Fruit fly (Drosophila melanogaster) whole organism, prepupa: ENCODE data around the gene CG6765.

Experiments used
- CG10631 ChIP-seq: fragments of 200-800 bp; sonication (Bioruptor generic); optimal IDR thresholded peaks from 2 replicates; lab custom pipeline; 2016; ENCODE audit warnings: missing biosample characterization, missing genetic modification characterization
- CG11902 ChIP-seq: fragments of 200-800 bp; sonication (Bioruptor generic); optimal IDR thresholded peaks from 3 replicates; lab custom pipeline; 2016; ENCODE audit warnings: missing biosample characterization, missing genetic modification characterization
- CG15336 ChIP-seq: fragments of 200-800 bp; sonication (Bioruptor generic); IDR thresholded peaks from 2 replicates; pipeline ENCODE4 v1.3.6; 2022; ENCODE audit warnings: missing biosample characterization, missing genetic modification characterization
- CG16779 ChIP-seq: fragments of 200-800 bp; sonication (Bioruptor generic); optimal IDR thresholded peaks from 3 replicates; lab custom pipeline; 2017; ENCODE audit warnings: missing biosample characterization, mild to moderate bottlenecking, missing genetic modification characterization
- CG31627 ChIP-seq: fragments of 200-800 bp; sonication (Bioruptor generic); optimal IDR thresholded peaks from 3 replicates; lab custom pipeline; 2016; ENCODE audit warnings: missing biosample characterization, missing genetic modification characterization
- CG32006 ChIP-seq: fragments of 200-800 bp; sonication (Bioruptor generic); optimal IDR thresholded peaks from 3 replicates; lab custom pipeline; 2017; ENCODE audit warnings: missing biosample characterization, mild to moderate bottlenecking, missing genetic modification characterization
- CG34406 ChIP-seq: fragments of 200-800 bp; sonication (Bioruptor generic); optimal IDR thresholded peaks from 3 replicates; lab custom pipeline; 2016; ENCODE audit warnings: missing biosample characterization, missing genetic modification characterization
- CG4318 ChIP-seq: fragments of 200-800 bp; sonication (Bioruptor generic); optimal IDR thresholded peaks from 3 replicates; lab custom pipeline; 2017; ENCODE audit warnings: missing biosample characterization, mild to moderate bottlenecking, missing genetic modification characterization
- CG6276 ChIP-seq: fragments of 200-800 bp; sonication (Bioruptor generic); optimal IDR thresholded peaks from 2 replicates; lab custom pipeline; 2017; ENCODE audit warnings: missing biosample characterization, mild to moderate bottlenecking, missing genetic modification characterization
- CG6808 ChIP-seq: fragments of 200-800 bp; sonication (Bioruptor generic); optimal IDR thresholded peaks from 3 replicates; lab custom pipeline; 2017; ENCODE audit warnings: missing biosample characterization, missing genetic modification characterization, mild to moderate bottlenecking, moderate library complexity, missing genetic modification reagents
- CG7368 ChIP-seq: fragments of 200-800 bp; sonication (Bioruptor generic); optimal IDR thresholded peaks from 3 replicates; lab custom pipeline; 2016; ENCODE audit warnings: missing biosample characterization, missing genetic modification characterization
- CG8119 ChIP-seq: fragments of 200-800 bp; sonication (Bioruptor generic); IDR thresholded peaks from 3 replicates; pipeline ENCODE4 v1.3.6; 2022; ENCODE audit warnings: missing biosample characterization, missing genetic modification characterization
- CG8632 ChIP-seq: fragments of 200-800 bp; sonication (Bioruptor generic); optimal IDR thresholded peaks from 3 replicates; lab custom pipeline; 2016; ENCODE audit warnings: missing biosample characterization, missing genetic modification characterization
- CG9139 ChIP-seq: fragments of 200-800 bp; sonication (Bioruptor generic); optimal IDR thresholded peaks from 3 replicates; lab custom pipeline; 2017; ENCODE audit warnings: missing biosample characterization, mild to moderate bottlenecking, missing genetic modification characterization
- Eip75B ChIP-seq: fragments of 200-800 bp; sonication (Bioruptor generic); optimal IDR thresholded peaks from 3 replicates; lab custom pipeline; 2016; ENCODE audit warnings: missing biosample characterization, missing genetic modification characterization
- Eip78C ChIP-seq: fragments of 200-800 bp; sonication (Bioruptor generic); peaks from one replicate; lab custom pipeline; 2016; ENCODE audit warnings: missing biosample characterization, missing genetic modification characterization
- Eip93F ChIP-seq: fragments of 200-800 bp; sonication (Bioruptor generic); optimal IDR thresholded peaks from 2 replicates; lab custom pipeline; 2016; ENCODE audit warnings: missing biosample characterization, mild to moderate bottlenecking, missing genetic modification characterization
- Ets21C ChIP-seq: fragments of 200-800 bp; sonication (Bioruptor generic); optimal IDR thresholded peaks from 3 replicates; lab custom pipeline; 2016; ENCODE audit warnings: missing biosample characterization, missing genetic modification characterization
- Ets96B ChIP-seq: fragments of 200-800 bp; optimal IDR thresholded peaks from 2 replicates; lab custom pipeline; 2019; ENCODE audit warnings: missing biosample characterization, mild to moderate bottlenecking, missing genetic modification characterization, moderate library complexity
- Hr39 ChIP-seq: fragments of 200-800 bp; sonication (Bioruptor generic); optimal IDR thresholded peaks from 2 replicates; lab custom pipeline; 2016; ENCODE audit warnings: missing biosample characterization, missing genetic modification characterization
- Hr4 ChIP-seq: fragments of 200-800 bp; sonication (Bioruptor generic); optimal IDR thresholded peaks from 3 replicates; lab custom pipeline; 2016; ENCODE audit warnings: missing biosample characterization, missing genetic modification characterization
- OdsH ChIP-seq: fragments of 200-800 bp; sonication (Bioruptor generic); optimal IDR thresholded peaks from 3 replicates; lab custom pipeline; 2016; ENCODE audit warnings: missing biosample characterization, missing genetic modification characterization
- Sox102F ChIP-seq: fragments of 200-800 bp; sonication (Bioruptor generic); optimal IDR thresholded peaks from 2 replicates; lab custom pipeline; 2016; ENCODE audit warnings: missing biosample characterization, mild to moderate bottlenecking, missing genetic modification characterization
- Sox14 ChIP-seq: fragments of 200-800 bp; sonication (Bioruptor generic); optimal IDR thresholded peaks from 3 replicates; lab custom pipeline; 2016; ENCODE audit warnings: missing biosample characterization, missing genetic modification characterization
- cyc ChIP-seq: fragments of 200-800 bp; sonication (Bioruptor generic); optimal IDR thresholded peaks from 3 replicates; lab custom pipeline; 2016; ENCODE audit warnings: missing biosample characterization, missing genetic modification characterization
- dac ChIP-seq: fragments of 200-800 bp; sonication (Bioruptor generic); optimal IDR thresholded peaks from 2 replicates; lab custom pipeline; 2017; ENCODE audit warnings: missing biosample characterization, mild to moderate bottlenecking, missing genetic modification characterization
- dsx ChIP-seq: fragments of 200-800 bp; optimal IDR thresholded peaks from 3 replicates; lab custom pipeline; 2019; ENCODE audit warnings: missing biosample characterization, mild to moderate bottlenecking, missing genetic modification characterization, moderate library complexity; ENCODE audit not compliant: poor library complexity, severe bottlenecking
- eg ChIP-seq: fragments of 200-800 bp; sonication (Bioruptor generic); IDR thresholded peaks from 3 replicates; pipeline ENCODE4 v1.3.6; 2022; ENCODE audit warnings: missing biosample characterization, missing genetic modification characterization
- fkh ChIP-seq: fragments of 200-800 bp; sonication (Bioruptor generic); optimal IDR thresholded peaks from 3 replicates; lab custom pipeline; 2017; ENCODE audit warnings: missing biosample characterization, mild to moderate bottlenecking, missing genetic modification characterization, moderate library complexity
- lz ChIP-seq: fragments of 200-800 bp; sonication (Bioruptor generic); optimal IDR thresholded peaks from 3 replicates; lab custom pipeline; 2016; ENCODE audit warnings: missing biosample characterization, missing genetic modification characterization
- net ChIP-seq: fragments of 200-800 bp; sonication (Bioruptor generic); optimal IDR thresholded peaks from 3 replicates; lab custom pipeline; 2016; ENCODE audit warnings: missing biosample characterization, missing genetic modification characterization
- salr ChIP-seq, 2 experiments: fragments of 200-800 bp; sonication (Bioruptor generic); optimal IDR thresholded peaks; 3 replicates each; lab custom pipeline; 2016 to 2018; ENCODE audit warnings: missing biosample characterization in 2 of 2, missing genetic modification characterization in 2 of 2, mild to moderate bottlenecking in 1 of 2
- ss ChIP-seq, 2 experiments: fragments of 200-800 bp; sonication (Bioruptor generic); optimal IDR thresholded peaks; 2 replicates in 1 of 2; 3 replicates in 1 of 2; lab custom pipeline; 2017 to 2018; ENCODE audit warnings: mild to moderate bottlenecking in 2 of 2, missing biosample characterization in 2 of 2, missing genetic modification characterization in 2 of 2, moderate library complexity in 1 of 2
- svp ChIP-seq: fragments of 200-800 bp; sonication (Bioruptor generic); peaks from one replicate; lab custom pipeline; 2016; ENCODE audit warnings: missing biosample characterization, missing genetic modification characterization
- topi ChIP-seq: fragments of 200-800 bp; sonication (Bioruptor generic); optimal IDR thresholded peaks from 3 replicates; lab custom pipeline; 2016; ENCODE audit warnings: missing biosample characterization, missing genetic modification characterization
- vri ChIP-seq: fragments of 200-800 bp; sonication (Bioruptor generic); optimal IDR thresholded peaks from 3 replicates; lab custom pipeline; 2016; ENCODE audit warnings: missing biosample characterization, mild to moderate bottlenecking, missing genetic modification characterization

The CG6765 gene

dm6 chr3L:8549183-8549890 is 36.8 kb downstream of the CG6765 start (continued):
- TF ChIP-seq CG32006 (GFP tag; lab: Kevin White, UChicago) (peak; percentile 58), Hr39 (GFP tag; lab: Kevin White, UChicago) (no peak), Eip75B (GFP tag; lab: Kevin White, UChicago) (peak; percentile 60), Eip78C (GFP tag; lab: Kevin White, UChicago) (peak; percentile 91), CG6808 (GFP tag; lab: Kevin White, UChicago) (peak; percentile 63), Eip93F (GFP tag; lab: Kevin White, UChicago) (no peak), CG4318 (GFP tag; lab: Kevin White, UChicago) (no peak), Ets21C (GFP tag; lab: Kevin White, UChicago) (no peak), lz (GFP tag; lab: Kevin White, UChicago) (no peak), vri (GFP tag; lab: Kevin White, UChicago) (no peak), CG6276 (GFP tag; lab: Kevin White, UChicago) (peak; percentile 12), net (GFP tag; lab: Kevin White, UChicago) (peak; percentile 45), fkh (GFP tag; lab: Kevin White, UChicago) (peak; percentile 38), CG11902 (GFP tag; lab: Kevin White, UChicago) (no peak), dsx (GFP tag; lab: Kevin White, UChicago) (peak; percentile 42), salr (GFP tag; optimal IDR thresholded peaks at IDR 0.05; lab: Kevin White, UChicago) (peak; percentile 10 to 45), Hr4 (GFP tag; lab: Kevin White, UChicago) (peak; percentile 53), CG10631 (GFP tag; lab: Kevin White, UChicago) (peak; percentile 45)
- TF ChIP-seq, all 60 proteins: peak for 37

DNA sequence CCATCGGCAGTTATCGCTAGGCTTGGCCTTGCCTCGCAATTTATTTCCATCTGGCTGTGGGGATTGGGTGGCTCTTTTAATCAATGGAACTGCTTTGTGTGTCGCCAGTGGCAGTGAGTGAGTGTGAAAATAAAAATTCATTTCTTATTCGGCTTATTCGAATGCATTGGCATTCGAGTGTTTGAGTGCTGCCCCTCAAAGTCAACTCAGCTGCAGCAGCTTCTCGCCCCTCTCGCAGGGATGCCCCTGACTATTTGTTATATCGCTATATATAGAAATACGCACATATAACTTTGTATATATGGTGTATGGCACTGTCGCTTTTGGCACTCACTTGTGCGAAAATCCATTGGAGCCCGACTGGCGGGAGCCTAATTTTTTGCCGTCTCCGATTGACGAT is 38.3 kb downstream of the CG6765 start:
- TF ChIP-seq ss (GFP tag; optimal IDR thresholded peaks at IDR 0.05; lab: Kevin White, UChicago) = peak in 1 of 2 experiments; percentile 32
- TF ChIP-seq svp = peak; percentile 85
- TF ChIP-seq CG32006 (GFP tag; lab: Kevin White, UChicago) = peak; percentile 5
- TF ChIP-seq OdsH (GFP tag; lab: Kevin White, UChicago) = no peak
- peak; percentile 30; the same call in 1 of the 3 replicates for TF ChIP-seq CG8119 (GFP tag; lab: Robert Waterston, UW)
- no peak for TF ChIP-seq Eip93F (GFP tag; lab: Kevin White, UChicago)
- peak; percentile 20 for TF ChIP-seq CG6808 (GFP tag; lab: Kevin White, UChicago)
- 0 out of 3 replicates have a peak, but pooled peaks have one; percentile 29 for TF ChIP-seq eg (GFP tag; lab: Robert Waterston, UW)
- TF ChIP-seq dsx (GFP tag; lab: Kevin White, UChicago) = peak; percentile 41
- TF ChIP-seq Eip75B (GFP tag; lab: Kevin White, UChicago) = peak; percentile 20
- TF ChIP-seq Sox14 (GFP tag; lab: Kevin White, UChicago) = no peak
- TF ChIP-seq Eip78C (GFP tag; lab: Kevin White, UChicago) = peak; percentile 52

DNA sequence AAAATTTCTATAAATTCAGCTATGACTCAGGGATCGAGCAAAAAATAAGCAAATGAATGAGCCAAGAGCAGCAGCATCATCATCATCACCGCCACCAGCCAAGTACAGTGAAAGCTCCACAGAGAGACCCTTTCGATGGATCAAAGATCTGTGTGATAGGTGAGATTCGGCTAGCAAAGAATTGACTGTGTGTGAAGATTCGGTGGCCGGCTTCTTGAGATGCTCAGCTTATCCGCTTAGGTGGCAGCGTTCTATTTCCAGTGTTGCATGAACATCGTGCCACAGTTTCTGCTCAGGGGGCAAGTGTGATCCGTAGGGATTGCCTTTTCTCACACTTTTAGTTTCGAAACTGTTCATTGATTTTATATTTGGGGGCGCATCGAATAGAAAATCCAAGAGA is 40.6 kb downstream of the CG6765 start:
- no peak for TF ChIP-seq Hr39 (GFP tag; lab: Kevin White, UChicago)
- TF ChIP-seq CG8632 (GFP tag; lab: Kevin White, UChicago) = no peak

DNA sequence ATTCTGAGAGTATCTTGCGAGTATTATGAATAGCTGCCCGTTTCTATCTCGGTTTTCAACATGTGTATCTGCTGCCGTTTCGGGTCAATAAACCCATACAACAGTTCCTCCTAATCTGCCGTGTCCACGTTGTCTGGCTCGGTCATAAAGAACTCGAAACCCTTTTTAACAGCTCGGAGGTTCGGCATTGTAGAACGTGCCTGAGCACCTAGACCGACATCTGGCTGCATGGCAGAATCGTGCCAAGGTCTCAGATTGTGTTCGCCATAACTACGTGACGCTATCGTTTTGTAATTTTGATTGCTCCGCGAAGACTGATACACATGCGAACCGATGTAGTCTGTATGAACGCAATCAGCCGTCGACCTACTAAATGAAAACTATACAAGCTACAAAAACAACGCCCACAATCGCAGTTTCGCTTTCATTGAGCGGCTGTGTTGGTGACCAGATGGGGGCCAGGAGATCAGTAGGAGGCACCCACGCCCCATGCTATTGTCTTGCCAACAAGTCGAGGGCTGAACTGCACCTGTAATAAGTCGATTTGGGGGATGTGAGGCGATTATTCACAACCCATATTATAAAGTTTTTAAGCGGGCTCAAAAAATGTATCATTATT is 41.6 kb downstream of the CG6765 start:
- TF ChIP-seq Eip78C (GFP tag; lab: Kevin White, UChicago) (no peak), Hr39 (GFP tag; lab: Kevin White, UChicago) (no peak), CG16779 (no peak), CG31627 (GFP tag; lab: Kevin White, UChicago) (no peak), CG15336 (no peak), Ets96B (tag; lab: Kevin White, UChicago) (no peak), CG9139 (GFP tag; lab: Kevin White, UChicago) (no peak), dac (GFP tag; lab: Kevin White, UChicago) (no peak), CG8119 (GFP tag; lab: Robert Waterston, UW) (no peak), CG4318 (GFP tag; lab: Kevin White, UChicago) (no peak), CG34406 (GFP tag; lab: Kevin White, UChicago) (no peak), cyc (GFP tag; lab: Kevin White, UChicago) (no peak), CG7368 (GFP tag; lab: Kevin White, UChicago) (no peak), CG10631 (GFP tag; lab: Kevin White, UChicago) (no peak), dsx (GFP tag; lab: Kevin White, UChicago) (no peak), lz (GFP tag; lab: Kevin White, UChicago) (no peak), Sox102F (GFP tag; lab: Kevin White, UChicago) (no peak), net (GFP tag; lab: Kevin White, UChicago) (no peak), topi (GFP tag; lab: Kevin White, UChicago) (no peak), Hr4 (GFP tag; lab: Kevin White, UChicago) (no peak)
